Fruit fly (Drosophila melanogaster) whole organism, embryonic: Measurements from ENCODE around the gene Acn.

Experiments
- Awh ChIP-seq: fragments of 200-800 bp; sonication (Bioruptor generic); IDR thresholded peaks from 2 replicates; pipeline ENCODE4, ENCODE4 v1.3.6; 2022; ENCODE audit warnings: missing biosample characterization, missing genetic modification characterization
- CG1024 ChIP-seq: fragments of 200-800 bp; sonication (Bioruptor generic); IDR thresholded peaks from 2 replicates; pipeline ENCODE4 v1.3.6; 2022; ENCODE audit warnings: missing biosample characterization, missing genetic modification characterization
- CG11504 ChIP-seq: fragments of 200-800 bp; sonication (Bioruptor generic); optimal IDR thresholded peaks from 3 replicates; lab custom pipeline; 2019; ENCODE audit warnings: missing biosample characterization, mild to moderate bottlenecking, missing genetic modification characterization, moderate library complexity
- CG12104 ChIP-seq: fragments of 200-800 bp; sonication (Bioruptor generic); optimal IDR thresholded peaks from 3 replicates; lab custom pipeline; 2016; ENCODE audit warnings: missing biosample characterization, missing genetic modification characterization
- CG14441 ChIP-seq: fragments of 200-800 bp; sonication (Bioruptor generic); IDR thresholded peaks from 2 replicates; pipeline ENCODE4 v1.3.6; 2022; ENCODE audit warnings: missing biosample characterization, missing genetic modification characterization
- CG15479 ChIP-seq: fragments of 200-800 bp; sonication (Bioruptor generic); optimal IDR thresholded peaks from 3 replicates; lab custom pipeline; 2019; ENCODE audit warnings: missing biosample characterization, mild to moderate bottlenecking, missing genetic modification characterization, moderate library complexity
- CG16815 ChIP-seq: fragments of 200-800 bp; sonication (Bioruptor generic); optimal IDR thresholded peaks from 3 replicates; lab custom pipeline; 2017; ENCODE audit warnings: missing biosample characterization, mild to moderate bottlenecking, missing genetic modification characterization
- CG17328 ChIP-seq: fragments of 200-800 bp; sonication (Bioruptor generic); IDR thresholded peaks from 2 replicates; pipeline ENCODE4 v1.3.6; 2022; ENCODE audit warnings: missing biosample characterization, missing genetic modification characterization
- CG2678 ChIP-seq: fragments of 200-800 bp; sonication (Bioruptor generic); optimal IDR thresholded peaks from 3 replicates; lab custom pipeline; 2019; ENCODE audit warnings: missing biosample characterization, mild to moderate bottlenecking, missing genetic modification characterization, moderate library complexity
- CG2889 ChIP-seq: fragments of 200-800 bp; sonication (Bioruptor generic); IDR thresholded peaks from 3 replicates; pipeline ENCODE4 v1.3.6; 2022; ENCODE audit warnings: missing biosample characterization, missing genetic modification characterization
- CG3065 ChIP-seq: fragments of 200-800 bp; sonication (Bioruptor generic); optimal IDR thresholded peaks from 2 replicates; lab custom pipeline; 2016; ENCODE audit warnings: missing biosample characterization, missing genetic modification characterization
- CG34422 ChIP-seq: fragments of 200-800 bp; sonication (Bioruptor generic); IDR thresholded peaks from 3 replicates; pipeline ENCODE4 v1.3.6; 2022; ENCODE audit warnings: missing biosample characterization, missing genetic modification characterization
- CG42726 ChIP-seq: fragments of 200-800 bp; sonication (Bioruptor generic); IDR thresholded peaks from 2 replicates; pipeline ENCODE4 v1.3.6; 2022; ENCODE audit warnings: missing biosample characterization, missing genetic modification characterization; ENCODE audit not compliant: partially characterized antibody
- CG8089 ChIP-seq: fragments of 200-800 bp; sonication (Bioruptor generic); optimal IDR thresholded peaks from 3 replicates; lab custom pipeline; 2016; ENCODE audit warnings: missing biosample characterization, missing genetic modification characterization
- CG8388 ChIP-seq: fragments of 200-800 bp; sonication (Bioruptor generic); optimal IDR thresholded peaks from 2 replicates; lab custom pipeline; 2019; ENCODE audit warnings: missing biosample characterization, mild to moderate bottlenecking, missing genetic modification characterization, moderate library complexity
- CG9932 ChIP-seq: fragments of 200-800 bp; sonication (Bioruptor generic); IDR thresholded peaks from 2 replicates; pipeline ENCODE4 v1.3.6; 2022; ENCODE audit warnings: missing biosample characterization, missing genetic modification characterization
- Dll ChIP-seq: fragments of 200-800 bp; sonication (Bioruptor generic); IDR thresholded peaks from 4 replicates; pipeline ENCODE4 v1.3.6; 2022; ENCODE audit warnings: missing biosample characterization, missing genetic modification characterization; ENCODE audit not compliant: partially characterized antibody
- H2.0 ChIP-seq: fragments of 200-800 bp; sonication (Bioruptor generic); IDR thresholded peaks from 2 replicates; pipeline ENCODE4 v1.3.6; 2022; ENCODE audit warnings: missing biosample characterization, missing genetic modification characterization
- HLH3B ChIP-seq: fragments of 200-800 bp; sonication (Bioruptor generic); IDR thresholded peaks from 2 replicates; pipeline ENCODE4 v1.3.6; 2022; ENCODE audit warnings: missing biosample characterization, missing genetic modification characterization
- HLH54F ChIP-seq: fragments of 200-800 bp; sonication (Bioruptor generic); optimal IDR thresholded peaks from 3 replicates; lab custom pipeline; 2016; ENCODE audit warnings: missing biosample characterization, missing genetic modification characterization
- Hand ChIP-seq: fragments of 200-800 bp; sonication (Bioruptor generic); optimal IDR thresholded peaks from 2 replicates; lab custom pipeline; 2017; ENCODE audit warnings: mild to moderate bottlenecking, missing biosample characterization, missing genetic modification reagents, missing genetic modification characterization
- Hr51 ChIP-seq, 2 experiments: fragments of 200-800 bp; sonication (Bioruptor generic); optimal IDR thresholded peaks; 2 replicates in 1 of 2; 3 replicates in 1 of 2; lab custom pipeline; 2016 to 2018; ENCODE audit warnings: missing biosample characterization in 2 of 2, missing genetic modification characterization in 2 of 2, mild to moderate bottlenecking in 1 of 2, moderate library complexity in 1 of 2
- Kr ChIP-seq: fragments of 200-800 bp; sonication (Bioruptor generic); optimal IDR thresholded peaks from 2 replicates; lab custom pipeline; 2017; ENCODE audit warnings: missing biosample characterization, mild to moderate bottlenecking, missing genetic modification characterization
- MTF-1 ChIP-seq: fragments of 200-800 bp; sonication (Bioruptor generic); optimal IDR thresholded peaks from 2 replicates; lab custom pipeline; 2018; ENCODE audit warnings: missing biosample characterization, mild to moderate bottlenecking, missing genetic modification characterization, borderline replicate concordance
- NFAT ChIP-seq: fragments of 200-800 bp; sonication (Bioruptor generic); IDR thresholded peaks from 2 replicates; pipeline ENCODE4 v1.3.6; 2022; ENCODE audit warnings: missing biosample characterization, missing genetic modification characterization
- Ravus ChIP-seq: fragments of 200-800 bp; sonication (Bioruptor generic); IDR thresholded peaks from 2 replicates; pipeline ENCODE4 v1.3.6; 2022; ENCODE audit warnings: missing biosample characterization, missing genetic modification characterization
- Rfx ChIP-seq: fragments of 200-800 bp; sonication (Bioruptor generic); IDR thresholded peaks from 2 replicates; pipeline ENCODE4 v1.3.6; 2022; ENCODE audit warnings: missing biosample characterization, missing genetic modification characterization
- amos ChIP-seq: fragments of 200-800 bp; sonication (Bioruptor generic); IDR thresholded peaks from 2 replicates; pipeline ENCODE4 v1.3.6; 2022; ENCODE audit warnings: missing biosample characterization, missing genetic modification characterization; ENCODE audit not compliant: partially characterized antibody
- crc ChIP-seq: fragments of 200-800 bp; sonication (Bioruptor generic); optimal IDR thresholded peaks from 2 replicates; lab custom pipeline; 2016; ENCODE audit warnings: missing biosample characterization, missing genetic modification characterization
- eve ChIP-seq, 2 experiments: fragments of >200 bp; optimal IDR thresholded peaks; 2 replicates each; lab custom pipeline; 2017; ENCODE audit warnings: missing biosample characterization in 2 of 2, missing genetic modification characterization in 2 of 2
- gsb-n ChIP-seq: fragments of 200-800 bp; sonication (Bioruptor generic); optimal IDR thresholded peaks from 3 replicates; lab custom pipeline; 2018; ENCODE audit warnings: missing biosample characterization, mild to moderate bottlenecking, missing genetic modification characterization
- ham ChIP-seq: fragments of 200-800 bp; sonication (Bioruptor generic); IDR thresholded peaks from 2 replicates; pipeline ENCODE4 v1.3.6; 2022; ENCODE audit warnings: missing biosample characterization, missing genetic modification characterization
- ind ChIP-seq: fragments of 200-800 bp; sonication (Bioruptor generic); optimal IDR thresholded peaks from 3 replicates; lab custom pipeline; 2016; ENCODE audit warnings: missing biosample characterization, missing genetic modification characterization
- insv ChIP-seq, 2 experiments: fragments of 200-800 bp; sonication (Bioruptor generic); optimal IDR thresholded peaks; 3 replicates each; lab custom pipeline; 2016 to 2018; ENCODE audit warnings: missing biosample characterization in 2 of 2, missing genetic modification characterization in 2 of 2
- kay ChIP-seq: fragments of 200-800 bp; sonication (Bioruptor generic); optimal IDR thresholded peaks from 2 replicates; lab custom pipeline; 2016; ENCODE audit warnings: missing biosample characterization, missing genetic modification characterization
- mld ChIP-seq: fragments of 200-800 bp; sonication (Bioruptor generic); IDR thresholded peaks from 3 replicates; pipeline ENCODE4 v1.3.6; 2022; ENCODE audit warnings: missing biosample characterization, missing genetic modification characterization; ENCODE audit not compliant: partially characterized antibody
- otp ChIP-seq: fragments of 200-800 bp; sonication (Bioruptor generic); IDR thresholded peaks from 3 replicates; pipeline ENCODE4, ENCODE4 v1.3.6; 2022; ENCODE audit warnings: missing biosample characterization, missing genetic modification characterization
- pan ChIP-seq, 4 experiments: fragments of >200 bp in 3 of 4; fragments of 200-800 bp in 1 of 4; sonication (Bioruptor generic) in 1 of 4; optimal IDR thresholded peaks in 3 of 4; IDR thresholded peaks in 1 of 4; 2 replicates each; pipeline versions ENCODE4 v1.3.6 to Lab custom; 2017 to 2022; ENCODE audit warnings: missing biosample characterization in 2 of 4, missing genetic modification characterization in 2 of 4, mixed read lengths in 1 of 4
- psq ChIP-seq: fragments of 200-800 bp; sonication (Bioruptor generic); optimal IDR thresholded peaks from 2 replicates; lab custom pipeline; 2017; ENCODE audit warnings: missing biosample characterization, missing genetic modification characterization
- ro ChIP-seq: fragments of 200-800 bp; sonication (Bioruptor generic); IDR thresholded peaks from 2 replicates; pipeline ENCODE4 v1.3.6; 2022; ENCODE audit warnings: missing biosample characterization, missing genetic modification characterization
- run ChIP-seq: fragments of 200-800 bp; sonication (Bioruptor generic); optimal IDR thresholded peaks from 3 replicates; lab custom pipeline; 2018; ENCODE audit warnings: missing biosample characterization, mild to moderate bottlenecking, missing genetic modification characterization
- scrt ChIP-seq: fragments of 200-800 bp; sonication (Bioruptor generic); optimal IDR thresholded peaks from 2 replicates; lab custom pipeline; 2018; ENCODE audit warnings: missing biosample characterization, mild to moderate bottlenecking, missing genetic modification characterization, moderate library complexity
- sug ChIP-seq: fragments of 200-800 bp; optimal IDR thresholded peaks from 2 replicates; lab custom pipeline; 2019; ENCODE audit warnings: missing biosample characterization, mild to moderate bottlenecking, missing genetic modification characterization, moderate library complexity
- tap ChIP-seq: fragments of 200-800 bp; optimal IDR thresholded peaks from 3 replicates; lab custom pipeline; 2019; ENCODE audit warnings: missing biosample characterization, mild to moderate bottlenecking, missing genetic modification characterization, moderate library complexity
- tll ChIP-seq, 2 experiments: fragments of 200-800 bp in 1 of 2; fragments of >200 bp in 1 of 2; sonication (Bioruptor generic) in 1 of 2; optimal IDR thresholded peaks; 2 replicates each; lab custom pipeline; 2017 to 2019; ENCODE audit warnings: missing biosample characterization in 2 of 2, missing genetic modification characterization in 2 of 2, mild to moderate bottlenecking in 1 of 2, moderate library complexity in 1 of 2
- trem ChIP-seq: fragments of 200-800 bp; optimal IDR thresholded peaks from 3 replicates; lab custom pipeline; 2019; ENCODE audit warnings: missing biosample characterization, mild to moderate bottlenecking, missing genetic modification characterization, moderate library complexity
- vnd ChIP-seq: fragments of 200-800 bp; sonication (Bioruptor generic); IDR thresholded peaks from 3 replicates; pipeline ENCODE4 v1.3.6; 2022; ENCODE audit warnings: missing biosample characterization, missing genetic modification characterization; ENCODE audit not compliant: partially characterized antibody
- wdn ChIP-seq: fragments of 200-800 bp; sonication (Bioruptor generic); IDR thresholded peaks from 2 replicates; pipeline ENCODE4 v1.3.6; 2022; ENCODE audit warnings: missing biosample characterization, missing genetic modification characterization
- wor ChIP-seq: fragments of 200-800 bp; sonication (Bioruptor generic); IDR thresholded peaks from 2 replicates; pipeline ENCODE4 v1.3.6; 2022; ENCODE audit warnings: missing biosample characterization, missing genetic modification characterization

Acn gene

DNA sequence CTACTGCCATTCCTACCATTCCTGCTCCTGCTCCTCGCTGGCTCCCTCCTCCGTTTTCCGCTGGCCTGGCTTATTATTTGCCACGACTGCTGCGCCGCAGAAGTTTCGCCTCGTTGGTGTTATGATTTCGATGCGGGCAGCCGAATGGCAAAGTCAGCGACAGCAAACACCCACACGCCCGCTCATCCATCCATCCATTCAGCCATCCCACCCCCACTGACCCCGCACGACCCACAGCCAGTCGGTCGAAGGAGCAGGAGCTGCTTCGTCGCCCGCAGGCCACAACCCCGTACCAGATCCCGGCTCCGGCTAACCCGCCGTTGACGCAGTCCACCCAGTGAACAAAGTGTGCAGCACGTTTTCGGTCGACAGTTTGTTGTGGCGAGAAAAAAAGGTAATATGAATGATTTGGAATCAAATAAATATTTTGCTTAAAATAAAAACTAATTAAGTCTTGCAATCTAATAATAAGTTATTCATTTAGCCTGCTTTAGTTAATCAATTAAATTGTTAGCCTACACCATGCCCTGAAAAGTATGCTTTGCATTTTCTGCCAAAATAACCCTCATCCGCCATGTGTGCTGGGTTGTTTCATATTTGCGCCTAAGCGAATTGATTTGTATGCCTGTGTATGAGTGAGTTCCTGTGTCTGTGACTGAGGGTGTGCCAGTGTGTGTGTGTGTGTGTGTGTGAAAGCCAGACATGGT is 18.5 kb upstream of the Acn start (continued):
- TF ChIP-seq pan (optimal IDR thresholded peaks at IDR 0.05; lab: Kevin White, UChicago) = no peak
- peak in 1 of 2 experiments; percentile 20 for TF ChIP-seq pan (GFP tag; optimal IDR thresholded peaks at IDR 0.05 in 1 of 2, IDR thresholded peaks at IDR 0.05 in 1 of 2)
- TF ChIP-seq psq = no peak
- TF ChIP-seq HLH54F (GFP tag; lab: Kevin White, UChicago) = peak; percentile 52
- TF ChIP-seq CG12104 (GFP tag; lab: Kevin White, UChicago) = no peak
- TF ChIP-seq Hand (GFP tag; lab: Kevin White, UChicago) = peak; percentile 85
- peak; percentile 48; the same call in 1 of the 2 replicates for TF ChIP-seq HLH3B
- TF ChIP-seq CG8388 (GFP tag; lab: Kevin White, UChicago) = no peak
- peak; percentile 38; the same call in 1 of the 2 replicates for TF ChIP-seq CG9932 (GFP tag; lab: Robert Waterston, UW)
- peak; percentile 46 for TF ChIP-seq CG11504
- no peak for TF ChIP-seq vnd (GFP tag; lab: Robert Waterston, UW)
- TF ChIP-seq eve (GFP tag; optimal IDR thresholded peaks at IDR 0.05; lab: Kevin White, UChicago) = no peak
- TF ChIP-seq otp = no peak
- TF ChIP-seq H2.0 (GFP tag; lab: Robert Waterston, UW) = no peak
- TF ChIP-seq run (tag; lab: Kevin White, UChicago) = peak; percentile 5
- no peak for TF ChIP-seq gsb-n (tag; lab: Kevin White, UChicago)
- TF ChIP-seq Rfx (GFP tag; lab: Robert Waterston, UW) = 0 out of 2 replicates have a peak, but pooled peaks have one; percentile 16
- TF ChIP-seq Kr = no peak
- TF ChIP-seq CG16815 = no peak
- no peak for TF ChIP-seq tll (GFP tag; optimal IDR thresholded peaks at IDR 0.05; lab: Kevin White, UChicago)
- TF ChIP-seq mld (GFP tag; lab: Robert Waterston, UW) = no peak
- no peak for TF ChIP-seq CG8089 (GFP tag; lab: Kevin White, UChicago)
- TF ChIP-seq CG2678 (tag; lab: Kevin White, UChicago) = peak; percentile 86
- TF ChIP-seq scrt (GFP tag; lab: Kevin White, UChicago) = peak; percentile 64
- TF ChIP-seq CG14441 (GFP tag; lab: Robert Waterston, UW) = 0 out of 2 replicates have a peak, but pooled peaks have one; percentile 18
- no peak for TF ChIP-seq wdn
- no peak for TF ChIP-seq ro (GFP tag; lab: Robert Waterston, UW)
- no peak for TF ChIP-seq kay (GFP tag; lab: Kevin White, UChicago)
- no peak for TF ChIP-seq Awh (GFP tag; lab: Robert Waterston, UW)
- TF ChIP-seq Dll = no peak
- TF ChIP-seq MTF-1 (GFP tag; lab: Kevin White, UChicago) = no peak
- TF ChIP-seq NFAT (GFP tag; lab: Robert Waterston, UW) = no peak
- TF ChIP-seq CG17328 = no peak
- no peak for TF ChIP-seq wor (GFP tag; lab: Robert Waterston, UW)
- TF ChIP-seq CG15479 = no peak
- no peak for TF ChIP-seq ham (GFP tag; lab: Robert Waterston, UW)
- TF ChIP-seq insv (GFP tag; optimal IDR thresholded peaks at IDR 0.05; lab: Kevin White, UChicago) = no peak
- TF ChIP-seq CG42726 (GFP tag; lab: Robert Waterston, UW) = no peak
- peak; percentile 34 for TF ChIP-seq ind (GFP tag; lab: Kevin White, UChicago)
- no peak for TF ChIP-seq amos (GFP tag; lab: Robert Waterston, UW)
- peak; percentile 8 to 60 for TF ChIP-seq Hr51 (GFP tag; optimal IDR thresholded peaks at IDR 0.05; lab: Kevin White, UChicago)
- no peak for TF ChIP-seq CG2889 (GFP tag; lab: Robert Waterston, UW)
- TF ChIP-seq tap (tag; lab: Kevin White, UChicago) = peak; percentile 41
- peak; percentile 56 for TF ChIP-seq sug (tag; lab: Kevin White, UChicago)
- TF ChIP-seq CG34422 = 0 out of 3 replicates have a peak, but pooled peaks have one; percentile 39
- TF ChIP-seq trem = no peak
- TF ChIP-seq CG3065 (GFP tag; lab: Kevin White, UChicago) = no peak
- TF ChIP-seq CG1024 (GFP tag; lab: Robert Waterston, UW) = no peak
- no peak for TF ChIP-seq Ravus
- no peak for TF ChIP-seq crc (GFP tag; lab: Kevin White, UChicago)
